Worm (Caenorhabditis elegans) whole organism, L1 larva: ENCODE results near the gene otpl-8.

Experiments used
- ama-1 ChIP-seq: fragments of 150-350 bp; optimal IDR thresholded peaks from 2 replicates; lab custom pipeline; 2014
- lin-15B ChIP-seq: fragments of 150-350 bp; sonication (generic microtip); optimal IDR thresholded peaks from 3 replicates; lab custom pipeline; 2014; ENCODE audit warnings: missing biosample characterization, missing genetic modification characterization
- mep-1 ChIP-seq: fragments of 150-350 bp; optimal IDR thresholded peaks from 2 replicates; lab custom pipeline; 2014; ENCODE audit warnings: missing biosample characterization, missing genetic modification characterization
- nhr-76 ChIP-seq: sonication (generic microtip); optimal IDR thresholded peaks from 2 replicates; lab custom pipeline; 2017; ENCODE audit warnings: missing biosample characterization, missing genetic modification characterization
- rnt-1 ChIP-seq: sonication (generic microtip); optimal IDR thresholded peaks from 2 replicates; lab custom pipeline; 2016; ENCODE audit warnings: mild to moderate bottlenecking, missing genetic modification characterization, moderate library complexity, missing compliant biosample characterization
- snpc-4 ChIP-seq: fragments of 150-350 bp; optimal IDR thresholded peaks from 2 replicates; lab custom pipeline; 2014; ENCODE audit warnings: missing biosample characterization, missing genetic modification characterization
- sox-4 ChIP-seq: sonication (generic microtip); optimal IDR thresholded peaks from 2 replicates; lab custom pipeline; 2016; ENCODE audit warnings: missing genetic modification characterization, missing compliant biosample characterization
- unc-62 ChIP-seq: fragments of 150-350 bp; optimal IDR thresholded peaks from 2 replicates; lab custom pipeline; 2014; ENCODE audit warnings: missing biosample characterization, missing genetic modification reagents, missing genetic modification characterization
- zip-4 ChIP-seq: fragments of 200-800 bp; sonication (Bioruptor generic); optimal IDR thresholded peaks from 2 replicates; lab custom pipeline; 2018; ENCODE audit warnings: mild to moderate bottlenecking, missing genetic modification characterization, moderate library complexity, missing compliant biosample characterization

ce11 chrX:12288254-12288653 lies 17.5 kb upstream of the otpl-8 start, which contains the start of gene C04B4.5:
- no peak for TF ChIP-seq ama-1
- TF ChIP-seq nhr-76, result no peak
- TF ChIP-seq mep-1, result no peak
- no peak for TF ChIP-seq sox-4 (tag; lab: Kevin White, UChicago)
- no peak for TF ChIP-seq snpc-4 (tag; lab: Kevin White, UChicago)
- no peak for TF ChIP-seq unc-62
- TF ChIP-seq zip-4 (GFP tag; lab: Kevin White, UChicago), result no peak
- no peak for TF ChIP-seq lin-15B (tag; lab: Kevin White, UChicago)
- no peak for TF ChIP-seq rnt-1 (tag; lab: Kevin White, UChicago)
